Worm (Caenorhabditis elegans) whole organism, late embryonic: Measurements from ENCODE around the gene C27D8.1.

Experiments
- F13H6.1 ChIP-seq: sonication (generic microtip); optimal IDR thresholded peaks from 2 replicates; lab custom pipeline; 2016; ENCODE audit warnings: missing genetic modification characterization, missing compliant biosample characterization
- K02D7.2 ChIP-seq: sonication (generic microtip); optimal IDR thresholded peaks from 2 replicates; lab custom pipeline; 2017; ENCODE audit warnings: mild to moderate bottlenecking, missing genetic modification characterization, missing compliant biosample characterization
- K09A11.1 ChIP-seq: sonication (generic microtip); optimal IDR thresholded peaks from 2 replicates; lab custom pipeline; 2017; ENCODE audit warnings: antibody characterized with exemption, mild to moderate bottlenecking, missing genetic modification characterization, missing compliant biosample characterization; ENCODE audit not compliant: insufficient read depth
- Y22D7AL.16 ChIP-seq: sonication (generic microtip); optimal IDR thresholded peaks from 2 replicates; lab custom pipeline; 2016; ENCODE audit warnings: missing genetic modification characterization, missing compliant biosample characterization
- ceh-14 ChIP-seq: sonication (generic microtip); optimal IDR thresholded peaks from 2 replicates; lab custom pipeline; 2016; ENCODE audit warnings: missing genotype, missing genetic modification characterization, missing compliant biosample characterization
- ceh-18 ChIP-seq: sonication (generic microtip); optimal IDR thresholded peaks from 2 replicates; lab custom pipeline; 2016; ENCODE audit warnings: missing genetic modification characterization, missing compliant biosample characterization
- ceh-19 ChIP-seq: fragments of 200-800 bp; sonication (Bioruptor generic); optimal IDR thresholded peaks from 2 replicates; lab custom pipeline; 2018; ENCODE audit warnings: mild to moderate bottlenecking, missing genetic modification characterization, missing compliant biosample characterization
- ceh-2 ChIP-seq: sonication (generic microtip); optimal IDR thresholded peaks from 2 replicates; lab custom pipeline; 2016; ENCODE audit warnings: missing genotype, missing genetic modification characterization, missing compliant biosample characterization
- ceh-22 ChIP-seq: sonication (generic microtip); optimal IDR thresholded peaks from 2 replicates; lab custom pipeline; 2017; ENCODE audit warnings: missing biosample characterization, missing genetic modification characterization
- ceh-30 ChIP-seq: fragments of 150-350 bp; optimal IDR thresholded peaks from 2 replicates; lab custom pipeline; 2014; ENCODE audit warnings: missing biosample characterization, missing genetic modification characterization
- ceh-31 ChIP-seq: sonication (generic microtip); optimal IDR thresholded peaks from 2 replicates; lab custom pipeline; 2016; ENCODE audit warnings: missing genetic modification characterization, missing compliant biosample characterization
- ceh-34 ChIP-seq: sonication (generic microtip); optimal IDR thresholded peaks from 2 replicates; lab custom pipeline; 2016; ENCODE audit warnings: mild to moderate bottlenecking, missing genetic modification characterization, missing compliant biosample characterization
- ceh-9 ChIP-seq: sonication (generic microtip); optimal IDR thresholded peaks from 2 replicates; lab custom pipeline; 2016; ENCODE audit warnings: mild to moderate bottlenecking, missing genetic modification characterization, inconsistent platforms, missing compliant biosample characterization
- che-1 ChIP-seq: sonication (generic microtip); optimal IDR thresholded peaks from 2 replicates; lab custom pipeline; 2016; ENCODE audit warnings: mild to moderate bottlenecking, missing genetic modification characterization, missing compliant biosample characterization
- dmd-4 ChIP-seq: sonication (generic microtip); optimal IDR thresholded peaks from 2 replicates; lab custom pipeline; 2016; ENCODE audit warnings: borderline replicate concordance, missing genetic modification characterization, missing compliant biosample characterization
- elt-2 ChIP-seq: sonication (generic microtip); optimal IDR thresholded peaks from 2 replicates; lab custom pipeline; 2016; ENCODE audit warnings: missing genetic modification reagents, missing genetic modification characterization, missing compliant biosample characterization
- elt-4 ChIP-seq: sonication (generic microtip); optimal IDR thresholded peaks from 2 replicates; lab custom pipeline; 2016; ENCODE audit warnings: missing genetic modification characterization, missing compliant biosample characterization
- ets-4 ChIP-seq: sonication (generic microtip); optimal IDR thresholded peaks from 2 replicates; lab custom pipeline; 2016; ENCODE audit warnings: missing genetic modification characterization, missing compliant biosample characterization
- fax-1 ChIP-seq: sonication (generic microtip); optimal IDR thresholded peaks from 2 replicates; lab custom pipeline; 2016; ENCODE audit warnings: missing genotype, missing genetic modification characterization, missing compliant biosample characterization
- fkh-10 ChIP-seq: fragments of 150-350 bp; optimal IDR thresholded peaks from 2 replicates; lab custom pipeline; 2014; ENCODE audit warnings: missing biosample characterization, missing genetic modification reagents, missing genetic modification characterization
- gmeb-2 ChIP-seq: sonication (generic microtip); optimal IDR thresholded peaks from 2 replicates; lab custom pipeline; 2016; ENCODE audit warnings: missing genetic modification characterization, inconsistent platforms, missing compliant biosample characterization
- hlh-13 ChIP-seq: fragments of 200-800 bp; sonication (Bioruptor generic); optimal IDR thresholded peaks from 2 replicates; lab custom pipeline; 2018; ENCODE audit warnings: mild to moderate bottlenecking, missing genetic modification characterization, missing compliant biosample characterization
- hlh-15 ChIP-seq: sonication (generic microtip); optimal IDR thresholded peaks from 2 replicates; lab custom pipeline; 2016; ENCODE audit warnings: missing genetic modification characterization, missing compliant biosample characterization
- hlh-30 ChIP-seq: sonication (generic microtip); optimal IDR thresholded peaks from 2 replicates; lab custom pipeline; 2017; ENCODE audit warnings: antibody characterized with exemption, missing genetic modification characterization, missing compliant biosample characterization; ENCODE audit not compliant: insufficient read depth
- hlh-6 ChIP-seq: sonication (generic microtip); optimal IDR thresholded peaks from 2 replicates; lab custom pipeline; 2016; ENCODE audit warnings: missing genotype, missing genetic modification characterization, missing compliant biosample characterization
- lim-6 ChIP-seq: sonication (generic microtip); optimal IDR thresholded peaks from 2 replicates; lab custom pipeline; 2016; ENCODE audit warnings: missing genetic modification characterization, missing compliant biosample characterization
- lin-11 ChIP-seq: fragments of 200-800 bp; sonication (Bioruptor generic); optimal IDR thresholded peaks from 2 replicates; lab custom pipeline; 2018; ENCODE audit warnings: mild to moderate bottlenecking, missing genetic modification characterization, missing compliant biosample characterization
- madf-2 ChIP-seq: sonication (generic microtip); optimal IDR thresholded peaks from 2 replicates; lab custom pipeline; 2017; ENCODE audit warnings: missing genetic modification characterization, missing compliant biosample characterization
- mec-3 ChIP-seq: sonication (generic microtip); optimal IDR thresholded peaks from 2 replicates; lab custom pipeline; 2016; ENCODE audit warnings: borderline replicate concordance, missing genetic modification characterization, missing compliant biosample characterization
- nfya-1 ChIP-seq: sonication (generic microtip); optimal IDR thresholded peaks from 2 replicates; lab custom pipeline; 2017; ENCODE audit warnings: missing genetic modification characterization, mild to moderate bottlenecking, missing compliant biosample characterization, antibody characterized with exemption, moderate library complexity
- nhr-11 ChIP-seq: fragments of 150-350 bp; optimal IDR thresholded peaks from 2 replicates; lab custom pipeline; 2014; ENCODE audit warnings: missing biosample characterization, missing genetic modification characterization
- pat-9 ChIP-seq: fragments of 200-800 bp; sonication (Bioruptor generic); optimal IDR thresholded peaks from 2 replicates; lab custom pipeline; 2018; ENCODE audit warnings: mild to moderate bottlenecking, missing genetic modification characterization, moderate library complexity, missing compliant biosample characterization
- pha-2 ChIP-seq: sonication (generic microtip); optimal IDR thresholded peaks from 2 replicates; lab custom pipeline; 2017; ENCODE audit warnings: mild to moderate bottlenecking, missing genetic modification characterization, missing compliant biosample characterization
- pqm-1 ChIP-seq: sonication (generic microtip); optimal IDR thresholded peaks from 2 replicates; lab custom pipeline; 2016; ENCODE audit warnings: missing genetic modification characterization, missing compliant biosample characterization
- pros-1 ChIP-seq: fragments of 150-350 bp; optimal IDR thresholded peaks from 2 replicates; lab custom pipeline; 2014; ENCODE audit warnings: missing biosample characterization, missing genetic modification reagents, missing genetic modification characterization
- ref-2 ChIP-seq: sonication (generic microtip); optimal IDR thresholded peaks from 2 replicates; lab custom pipeline; 2016; ENCODE audit warnings: missing genetic modification characterization, missing compliant biosample characterization
- rnt-1 ChIP-seq: sonication (generic microtip); optimal IDR thresholded peaks from 2 replicates; lab custom pipeline; 2016; ENCODE audit warnings: missing genetic modification characterization, missing compliant biosample characterization
- sox-4 ChIP-seq: sonication (generic microtip); optimal IDR thresholded peaks from 2 replicates; lab custom pipeline; 2017; ENCODE audit warnings: mild to moderate bottlenecking, missing genetic modification characterization, inconsistent platforms, missing compliant biosample characterization
- syd-9 ChIP-seq: sonication (generic microtip); optimal IDR thresholded peaks from 2 replicates; lab custom pipeline; 2016; ENCODE audit warnings: mild to moderate bottlenecking, missing genetic modification characterization, moderate library complexity, missing compliant biosample characterization
- tbx-2 ChIP-seq: sonication (generic microtip); optimal IDR thresholded peaks from 2 replicates; lab custom pipeline; 2016; ENCODE audit warnings: missing genetic modification characterization, missing compliant biosample characterization
- tbx-7 ChIP-seq: sonication (generic microtip); optimal IDR thresholded peaks from 2 replicates; lab custom pipeline; 2016; ENCODE audit warnings: missing genotype, missing genetic modification characterization, missing compliant biosample characterization
- ttx-3 ChIP-seq: sonication (generic microtip); optimal IDR thresholded peaks from 2 replicates; lab custom pipeline; 2016; ENCODE audit warnings: missing genetic modification reagents, missing genetic modification characterization, missing compliant biosample characterization
- unc-55 ChIP-seq: sonication (generic microtip); optimal IDR thresholded peaks from 2 replicates; lab custom pipeline; 2017; ENCODE audit warnings: missing biosample characterization, missing genetic modification reagents, missing genetic modification characterization
- unc-86 ChIP-seq: sonication (generic microtip); optimal IDR thresholded peaks from 2 replicates; lab custom pipeline; 2016; ENCODE audit warnings: missing genetic modification characterization, missing compliant biosample characterization
- zip-5 ChIP-seq: sonication (generic microtip); optimal IDR thresholded peaks from 2 replicates; lab custom pipeline; 2016; ENCODE audit warnings: missing genetic modification characterization, missing compliant biosample characterization
- ztf-16 ChIP-seq: sonication (generic microtip); optimal IDR thresholded peaks from 2 replicates; lab custom pipeline; 2017; ENCODE audit warnings: missing genetic modification characterization, missing compliant biosample characterization

The C27D8.1 gene

ce11 chrIV:12715947-12716382 lies 1.7 kb upstream of the C27D8.1 start:
- peak; percentile 51 for TF ChIP-seq hlh-30 (tag; lab: Kevin White, UChicago)
- peak; percentile 43 for TF ChIP-seq elt-2 (tag; lab: Kevin White, UChicago)
- no peak for TF ChIP-seq madf-2 (tag; lab: Kevin White, UChicago)

ce11 chrIV:12719664-12720063 lies 2.0 kb downstream of the C27D8.1 start, which contains the start of gene idpp-7:
TSS of gene idpp-7 (plus strand) at chrIV:12719964.
- TF ChIP-seq ets-4 (no peak), ceh-2 (no peak), ttx-3 (tag; lab: Kevin White, UChicago) (no peak)

DNA sequence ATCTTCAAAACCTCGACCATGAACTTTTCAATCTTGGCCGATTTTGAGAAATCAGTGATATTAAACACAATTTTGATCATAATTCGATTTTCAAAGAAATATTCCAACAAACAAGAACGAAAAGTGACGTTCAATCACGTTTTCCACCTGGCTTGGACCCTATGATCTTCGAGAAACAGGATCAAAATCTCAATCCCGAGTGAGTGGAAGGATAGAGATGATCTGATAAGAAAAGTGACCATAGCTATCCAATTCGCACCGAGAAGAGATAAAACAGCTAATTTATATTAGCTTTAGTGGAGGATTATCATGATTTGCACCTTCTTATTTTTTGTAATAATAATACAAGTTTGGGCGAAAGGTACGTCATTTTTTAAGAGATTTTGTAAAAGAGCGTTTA lies 3.5 kb downstream of the C27D8.1 start, which contains the start of gene T23F6.2:
Gene T23F6.2, plus strand, starts transcription at position 251 of the 400 bp plus-strand sequence.
- no peak for TF ChIP-seq nfya-1
- no peak for TF ChIP-seq fkh-10
- no peak for TF ChIP-seq pha-2 (tag; lab: Kevin White, UChicago)
- TF ChIP-seq ceh-14 (tag; lab: Kevin White, UChicago) = no peak
- no peak for TF ChIP-seq pat-9 (tag; lab: Kevin White, UChicago)
- TF ChIP-seq ceh-31 (tag; lab: Kevin White, UChicago) = no peak
- no peak for TF ChIP-seq ceh-18
- no peak for TF ChIP-seq hlh-6 (tag; lab: Kevin White, UChicago)
- no peak for TF ChIP-seq F13H6.1
- TF ChIP-seq ceh-34 = no peak
- no peak for TF ChIP-seq Y22D7AL.16 (tag; lab: Kevin White, UChicago)
- TF ChIP-seq pros-1 (tag; lab: Kevin White, UChicago) = no peak
- TF ChIP-seq lim-6 (tag; lab: Kevin White, UChicago) = no peak
- no peak for TF ChIP-seq K02D7.2 (tag; lab: Kevin White, UChicago)
- TF ChIP-seq rnt-1 (tag; lab: Kevin White, UChicago) = no peak
- TF ChIP-seq zip-5 (tag; lab: Kevin White, UChicago) = no peak
- no peak for TF ChIP-seq gmeb-2 (tag; lab: Kevin White, UChicago)
- TF ChIP-seq mec-3 = no peak

ce11 chrIV:12724641-12725040 lies 7.0 kb downstream of the C27D8.1 start, which contains the start of the genes T23F6.3 and rbd-1:
TSS of gene T23F6.3 (minus strand) at chrIV:12724760.
TSS of gene rbd-1 (plus strand) at chrIV:12724986.
- TF ChIP-seq K09A11.1 (tag; lab: Kevin White, UChicago) (no peak), ceh-18 (peak; percentile 66), syd-9 (no peak), rnt-1 (tag; lab: Kevin White, UChicago) (peak; percentile 72), unc-55 (GFP tag; lab: Kevin White, UChicago) (peak; percentile 49), ceh-22 (no peak), nfya-1 (peak; percentile 70), ceh-34 (peak; percentile 77), sox-4 (tag; lab: Kevin White, UChicago) (no peak), pqm-1 (tag; lab: Kevin White, UChicago) (no peak), lim-6 (tag; lab: Kevin White, UChicago) (peak; percentile 27), dmd-4 (tag; lab: Kevin White, UChicago) (no peak), tbx-2 (tag; lab: Kevin White, UChicago) (peak; percentile 89), unc-86 (tag; lab: Kevin White, UChicago) (peak; percentile 43), ceh-30 (tag; lab: Kevin White, UChicago) (no peak), che-1 (no peak), hlh-30 (tag; lab: Kevin White, UChicago) (no peak), F13H6.1 (no peak), ceh-2 (peak; percentile 83), madf-2 (tag; lab: Kevin White, UChicago) (no peak), ztf-16 (tag; lab: Kevin White, UChicago) (no peak), ceh-19 (peak; percentile 19), tbx-7 (tag; lab: Kevin White, UChicago) (peak; percentile 57), hlh-13 (GFP tag; lab: Kevin White, UChicago) (no peak), fax-1 (tag; lab: Kevin White, UChicago) (peak; percentile 62), ceh-9 (tag; lab: Kevin White, UChicago) (no peak), lin-11 (tag; lab: Kevin White, UChicago) (no peak), ref-2 (peak; percentile 69), hlh-15 (tag; lab: Kevin White, UChicago) (peak; percentile 16), fkh-10 (no peak), nhr-11 (tag; lab: Kevin White, UChicago) (no peak), mec-3 (peak; percentile 43), pat-9 (tag; lab: Kevin White, UChicago) (no peak), Y22D7AL.16 (tag; lab: Kevin White, UChicago) (peak; percentile 7), elt-4 (tag; lab: Kevin White, UChicago) (no peak)
